Fruit fly (Drosophila melanogaster) whole organism, embryonic: ENCODE measurements around the gene mon2.

Source experiments
- Aef1 ChIP-seq: fragments of 200-800 bp; sonication (Bioruptor generic); IDR thresholded peaks from 3 replicates; pipeline ENCODE4 v1.3.6; 2022; ENCODE audit warnings: missing biosample characterization, missing genetic modification characterization
- Asciz ChIP-seq: fragments of 200-800 bp; sonication (Bioruptor generic); optimal IDR thresholded peaks from 2 replicates; lab custom pipeline; 2017; ENCODE audit warnings: missing biosample characterization, mild to moderate bottlenecking, missing genetic modification characterization, missing genetic modification reagents
- Atf3 ChIP-seq: fragments of 200-800 bp; sonication (Bioruptor generic); optimal IDR thresholded peaks from 3 replicates; lab custom pipeline; 2016; ENCODE audit warnings: missing biosample characterization, missing genetic modification characterization
- Bgb ChIP-seq: fragments of 200-800 bp; sonication (Bioruptor generic); IDR thresholded peaks from 2 replicates; pipeline ENCODE4 v1.3.6; 2022; ENCODE audit warnings: missing biosample characterization, missing genetic modification characterization; ENCODE audit not compliant: partially characterized antibody
- CG10209 ChIP-seq: fragments of 200-800 bp; sonication (Bioruptor generic); optimal IDR thresholded peaks from 3 replicates; lab custom pipeline; 2017; ENCODE audit warnings: missing biosample characterization, mild to moderate bottlenecking, missing genetic modification characterization, missing genetic modification reagents
- CG10366 ChIP-seq: fragments of 200-800 bp; sonication (Bioruptor generic); IDR thresholded peaks from 2 replicates; pipeline ENCODE4 v1.3.6; 2022; ENCODE audit warnings: missing biosample characterization, missing genetic modification characterization
- CG10462 ChIP-seq: fragments of 200-800 bp; sonication (Bioruptor generic); optimal IDR thresholded peaks from 2 replicates; lab custom pipeline; 2016; ENCODE audit warnings: missing biosample characterization, missing genetic modification characterization
- CG10959 ChIP-seq: fragments of 200-800 bp; sonication (Bioruptor generic); IDR thresholded peaks from 2 replicates; pipeline ENCODE4 v1.3.6; 2022; ENCODE audit warnings: missing biosample characterization, missing genetic modification characterization
- CG11093 ChIP-seq: fragments of 200-800 bp; sonication (Bioruptor generic); IDR thresholded peaks from 3 replicates; pipeline ENCODE4 v1.3.6; 2022; ENCODE audit warnings: missing biosample characterization, missing genetic modification characterization
- CG11504 ChIP-seq: fragments of 200-800 bp; sonication (Bioruptor generic); optimal IDR thresholded peaks from 3 replicates; lab custom pipeline; 2019; ENCODE audit warnings: missing biosample characterization, mild to moderate bottlenecking, missing genetic modification characterization, moderate library complexity
- CG11723 ChIP-seq: fragments of 200-800 bp; sonication (Bioruptor generic); optimal IDR thresholded peaks from 2 replicates; lab custom pipeline; 2017; ENCODE audit warnings: missing biosample characterization, mild to moderate bottlenecking, missing genetic modification characterization
- CG13296 ChIP-seq: fragments of 200-800 bp; sonication (Bioruptor generic); optimal IDR thresholded peaks from 3 replicates; lab custom pipeline; 2018; ENCODE audit warnings: missing biosample characterization, mild to moderate bottlenecking, missing genetic modification characterization
- CG13624 ChIP-seq: fragments of 200-800 bp; sonication (Bioruptor generic); optimal IDR thresholded peaks from 2 replicates; lab custom pipeline; 2016; ENCODE audit warnings: missing biosample characterization, missing genetic modification characterization
- CG13894 ChIP-seq: fragments of 200-800 bp; sonication (Bioruptor generic); optimal IDR thresholded peaks from 3 replicates; lab custom pipeline; 2018; ENCODE audit warnings: missing biosample characterization, mild to moderate bottlenecking, missing genetic modification characterization, moderate library complexity
- CG14860 ChIP-seq: fragments of 200-800 bp; sonication (Bioruptor generic); IDR thresholded peaks from 3 replicates; pipeline ENCODE4 v1.3.6; 2022; ENCODE audit warnings: missing biosample characterization, missing genetic modification characterization; ENCODE audit not compliant: partially characterized antibody
- CG3838 ChIP-seq: fragments of 200-800 bp; sonication (Bioruptor generic); optimal IDR thresholded peaks from 3 replicates; lab custom pipeline; 2016; ENCODE audit warnings: missing biosample characterization, missing genetic modification characterization
- CG3995 ChIP-seq: fragments of 200-800 bp; sonication (Bioruptor generic); optimal IDR thresholded peaks from 3 replicates; lab custom pipeline; 2016; ENCODE audit warnings: missing biosample characterization, missing genetic modification characterization
- CG6689 ChIP-seq: fragments of 200-800 bp; sonication (Bioruptor generic); IDR thresholded peaks from 2 replicates; pipeline ENCODE4 v1.3.6; 2022; ENCODE audit warnings: missing biosample characterization, missing genetic modification characterization
- CG8924 ChIP-seq: fragments of 200-800 bp; optimal IDR thresholded peaks from 3 replicates; lab custom pipeline; 2019; ENCODE audit warnings: missing biosample characterization, mild to moderate bottlenecking, missing genetic modification characterization, moderate library complexity
- D19A ChIP-seq: fragments of 200-800 bp; optimal IDR thresholded peaks from 3 replicates; lab custom pipeline; 2019; ENCODE audit warnings: missing biosample characterization, mild to moderate bottlenecking, missing genetic modification characterization, moderate library complexity
- Dad ChIP-seq: fragments of 200-800 bp; sonication (Bioruptor generic); optimal IDR thresholded peaks from 3 replicates; lab custom pipeline; 2016; ENCODE audit warnings: missing biosample characterization, missing genetic modification characterization
- Dfd ChIP-seq, 2 experiments: fragments of >200 bp; optimal IDR thresholded peaks; 2 replicates each; lab custom pipeline; 2017; ENCODE audit warnings: missing biosample characterization in 2 of 2, missing genetic modification characterization in 2 of 2
- Ets65A ChIP-seq: fragments of 200-800 bp; sonication (Bioruptor generic); peaks from one replicate; lab custom pipeline; 2016; ENCODE audit warnings: missing biosample characterization, missing genetic modification characterization
- Fer1 ChIP-seq: fragments of 200-800 bp; sonication (Bioruptor generic); optimal IDR thresholded peaks from 2 replicates; lab custom pipeline; 2017; ENCODE audit warnings: missing biosample characterization, mild to moderate bottlenecking, missing genetic modification characterization
- Fer2 ChIP-seq: fragments of 200-800 bp; sonication (Bioruptor generic); optimal IDR thresholded peaks from 2 replicates; lab custom pipeline; 2018; ENCODE audit warnings: missing biosample characterization, mild to moderate bottlenecking, missing genetic modification characterization, moderate library complexity
- HLH4C ChIP-seq: fragments of 200-800 bp; sonication (Bioruptor generic); IDR thresholded peaks from 3 replicates; pipeline ENCODE4 v1.3.6; 2022; ENCODE audit warnings: missing biosample characterization, missing genetic modification characterization; ENCODE audit not compliant: partially characterized antibody
- HLH54F ChIP-seq: fragments of 200-800 bp; sonication (Bioruptor generic); optimal IDR thresholded peaks from 3 replicates; lab custom pipeline; 2016; ENCODE audit warnings: missing biosample characterization, missing genetic modification characterization
- Hr39 ChIP-seq: fragments of >200 bp; optimal IDR thresholded peaks from 2 replicates; lab custom pipeline; 2017
- Lim3 ChIP-seq: fragments of 200-800 bp; sonication (Bioruptor generic); IDR thresholded peaks from 2 replicates; pipeline ENCODE4 v1.3.6; 2022; ENCODE audit warnings: missing biosample characterization, missing genetic modification characterization
- NC2β ChIP-seq: fragments of 200-800 bp; sonication (Bioruptor generic); optimal IDR thresholded peaks from 2 replicates; lab custom pipeline; 2016; ENCODE audit warnings: missing biosample characterization, missing genetic modification characterization
- Opbp ChIP-seq: fragments of 200-800 bp; sonication (Bioruptor generic); IDR thresholded peaks from 3 replicates; pipeline ENCODE4 v1.3.6; 2022; ENCODE audit warnings: missing biosample characterization, missing genetic modification characterization; ENCODE audit not compliant: partially characterized antibody
- Poxn ChIP-seq: fragments of 200-800 bp; sonication (Bioruptor generic); IDR thresholded peaks from 2 replicates; pipeline ENCODE4 v1.3.6; 2022; ENCODE audit warnings: missing biosample characterization, missing genetic modification characterization
- Six4 ChIP-seq: fragments of 200-800 bp; sonication (Bioruptor generic); optimal IDR thresholded peaks from 2 replicates; lab custom pipeline; 2016; ENCODE audit warnings: missing biosample characterization, missing genetic modification characterization
- Stat92E ChIP-seq, 3 experiments: fragments of >200 bp in 2 of 3; fragments of 200-800 bp in 1 of 3; sonication (Bioruptor generic) in 1 of 3; optimal IDR thresholded peaks; 2 replicates each; lab custom pipeline; 2017 to 2019; ENCODE audit warnings: missing biosample characterization in 3 of 3, missing genetic modification characterization in 3 of 3, mild to moderate bottlenecking in 1 of 3, moderate library complexity in 1 of 3
- Xrp1 ChIP-seq: fragments of 200-800 bp; sonication (Bioruptor generic); IDR thresholded peaks from 2 replicates; pipeline ENCODE4 v1.3.6; 2022; ENCODE audit warnings: missing biosample characterization, missing genetic modification characterization
- abd-A ChIP-seq: fragments of 200-800 bp; sonication (Bioruptor generic); optimal IDR thresholded peaks from 3 replicates; lab custom pipeline; 2019; ENCODE audit warnings: missing biosample characterization, mild to moderate bottlenecking, missing genetic modification characterization, moderate library complexity
- al ChIP-seq: fragments of 200-800 bp; sonication (Bioruptor generic); IDR thresholded peaks from 2 replicates; pipeline ENCODE4 v1.3.6; 2022; ENCODE audit warnings: missing biosample characterization, missing genetic modification characterization
- caup ChIP-seq: fragments of 200-800 bp; sonication (Bioruptor generic); optimal IDR thresholded peaks from 3 replicates; lab custom pipeline; 2017; ENCODE audit warnings: missing biosample characterization, mild to moderate bottlenecking, missing genetic modification characterization, moderate library complexity; ENCODE audit not compliant: severe bottlenecking
- crol ChIP-seq: fragments of 200-800 bp; sonication (Bioruptor generic); IDR thresholded peaks from 2 replicates; pipeline ENCODE4 v1.3.6; 2022; ENCODE audit warnings: missing biosample characterization, missing genetic modification characterization
- dm ChIP-seq: fragments of 200-800 bp; sonication (Bioruptor generic); optimal IDR thresholded peaks from 3 replicates; lab custom pipeline; 2016; ENCODE audit warnings: missing biosample characterization, missing genetic modification characterization
- en ChIP-seq: fragments of 200-800 bp; sonication (Bioruptor generic); optimal IDR thresholded peaks from 2 replicates; lab custom pipeline; 2016; ENCODE audit warnings: missing biosample characterization, missing genetic modification characterization
- eve ChIP-seq, 2 experiments: fragments of >200 bp; optimal IDR thresholded peaks; 2 replicates each; lab custom pipeline; 2017; ENCODE audit warnings: missing biosample characterization in 2 of 2, missing genetic modification characterization in 2 of 2
- gce ChIP-seq: fragments of 200-800 bp; sonication (Bioruptor generic); IDR thresholded peaks from 3 replicates; pipeline ENCODE4 v1.3.6; 2022; ENCODE audit warnings: missing biosample characterization, missing genetic modification characterization
- her ChIP-seq: fragments of 200-800 bp; sonication (Bioruptor generic); optimal IDR thresholded peaks from 2 replicates; lab custom pipeline; 2016; ENCODE audit warnings: missing biosample characterization, missing genetic modification characterization
- jumu ChIP-seq: fragments of 200-800 bp; sonication (Bioruptor generic); optimal IDR thresholded peaks from 3 replicates; lab custom pipeline; 2016; ENCODE audit warnings: missing biosample characterization, missing genetic modification characterization
- kay ChIP-seq: fragments of 200-800 bp; sonication (Bioruptor generic); optimal IDR thresholded peaks from 2 replicates; lab custom pipeline; 2016; ENCODE audit warnings: missing biosample characterization, missing genetic modification characterization
- maf-S ChIP-seq: fragments of 200-800 bp; sonication (Bioruptor generic); optimal IDR thresholded peaks from 2 replicates; lab custom pipeline; 2016; ENCODE audit warnings: missing biosample characterization, missing genetic modification characterization
- pb ChIP-seq: fragments of 200-800 bp; sonication (Bioruptor generic); optimal IDR thresholded peaks from 3 replicates; lab custom pipeline; 2016; ENCODE audit warnings: missing biosample characterization, missing genetic modification characterization
- rib ChIP-seq: fragments of 200-800 bp; sonication (Bioruptor generic); IDR thresholded peaks from 2 replicates; pipeline ENCODE4 v1.3.6; 2022; ENCODE audit warnings: missing biosample characterization, missing genetic modification characterization
- salm ChIP-seq: fragments of 200-800 bp; sonication (Bioruptor generic); optimal IDR thresholded peaks from 2 replicates; lab custom pipeline; 2018; ENCODE audit warnings: missing biosample characterization, mild to moderate bottlenecking, missing genetic modification characterization
- zfh1 ChIP-seq: fragments of 200-800 bp; sonication (Bioruptor generic); IDR thresholded peaks from 3 replicates; pipeline ENCODE4 v1.3.6; 2022; ENCODE audit warnings: missing biosample characterization, missing genetic modification characterization

mon2 gene

dm6 chr2L:8086736-8087467 is 36.9 kb downstream of the mon2 start (continued):
- TF ChIP-seq Xrp1 (GFP tag; lab: Robert Waterston, UW) (no peak), CG11504 (peak; percentile 34), her (no peak), CG10366 (GFP tag; lab: Robert Waterston, UW) (no peak), CG3838 (no peak), Hr39 (lab: Kevin White, UChicago) (no peak), HLH4C (no peak), CG11723 (GFP tag; lab: Kevin White, UChicago) (no peak), Dad (GFP tag; lab: Kevin White, UChicago) (no peak), abd-A (tag; lab: Kevin White, UChicago) (no peak), HLH54F (GFP tag; lab: Kevin White, UChicago) (no peak), CG13296 (GFP tag; lab: Kevin White, UChicago) (no peak), en (GFP tag; lab: Kevin White, UChicago) (no peak), al (GFP tag; lab: Robert Waterston, UW) (no peak), pb (GFP tag; lab: Kevin White, UChicago) (no peak), Lim3 (GFP tag; lab: Robert Waterston, UW) (no peak), CG10209 (no peak), zfh1 (GFP tag; lab: Robert Waterston, UW) (no peak), CG13624 (no peak), caup (GFP tag; lab: Kevin White, UChicago) (no peak), kay (no peak), CG13894 (tag; lab: Kevin White, UChicago) (peak; percentile 61), CG14860 (GFP tag; lab: Robert Waterston, UW) (no peak), Opbp (GFP tag; lab: Robert Waterston, UW) (no peak), jumu (GFP tag; lab: Kevin White, UChicago) (no peak), CG10959 (GFP tag; lab: Robert Waterston, UW) (no peak), maf-S (GFP tag; lab: Kevin White, UChicago) (no peak), salm (tag; lab: Kevin White, UChicago) (no peak), crol (GFP tag; lab: Robert Waterston, UW) (peak; percentile 53; the same call in 1 of the 2 replicates), Six4 (no peak), Fer1 (GFP tag; lab: Kevin White, UChicago) (no peak), eve (GFP tag; optimal IDR thresholded peaks at IDR 0.05; lab: Kevin White, UChicago) (no peak), CG10462 (GFP tag; lab: Kevin White, UChicago) (no peak), CG3995 (GFP tag; lab: Kevin White, UChicago) (no peak), dm (no peak), Fer2 (tag; lab: Kevin White, UChicago) (no peak), CG11093 (GFP tag; lab: Robert Waterston, UW) (no peak), Stat92E (GFP tag; optimal IDR thresholded peaks at IDR 0.05; lab: Kevin White, UChicago) (no peak), rib (GFP tag; lab: Robert Waterston, UW) (0 out of 2 replicates have a peak, but pooled peaks have one; percentile 59), Asciz (GFP tag; lab: Kevin White, UChicago) (no peak), CG8924 (tag; lab: Kevin White, UChicago) (no peak), Poxn (GFP tag; lab: Robert Waterston, UW) (no peak), Bgb (no peak; the same call in 1 of the 2 replicates), gce (GFP tag; lab: Robert Waterston, UW) (no peak), NC2β (GFP tag; lab: Kevin White, UChicago) (no peak), D19A (tag; lab: Kevin White, UChicago) (peak; percentile 16), CG6689 (GFP tag; lab: Robert Waterston, UW) (no peak), Aef1 (GFP tag; lab: Robert Waterston, UW) (no peak), Ets65A (GFP tag; lab: Kevin White, UChicago) (no peak), Dfd (GFP tag; optimal IDR thresholded peaks at IDR 0.05; lab: Kevin White, UChicago) (no peak), Atf3 (no peak)
